Fruit fly (Drosophila melanogaster): ENCODE data around the gene mus302.
A peak's percentile ranks its signal among the peaks of the same experiment; 100 is the strongest.

mus302 gene

DNA sequence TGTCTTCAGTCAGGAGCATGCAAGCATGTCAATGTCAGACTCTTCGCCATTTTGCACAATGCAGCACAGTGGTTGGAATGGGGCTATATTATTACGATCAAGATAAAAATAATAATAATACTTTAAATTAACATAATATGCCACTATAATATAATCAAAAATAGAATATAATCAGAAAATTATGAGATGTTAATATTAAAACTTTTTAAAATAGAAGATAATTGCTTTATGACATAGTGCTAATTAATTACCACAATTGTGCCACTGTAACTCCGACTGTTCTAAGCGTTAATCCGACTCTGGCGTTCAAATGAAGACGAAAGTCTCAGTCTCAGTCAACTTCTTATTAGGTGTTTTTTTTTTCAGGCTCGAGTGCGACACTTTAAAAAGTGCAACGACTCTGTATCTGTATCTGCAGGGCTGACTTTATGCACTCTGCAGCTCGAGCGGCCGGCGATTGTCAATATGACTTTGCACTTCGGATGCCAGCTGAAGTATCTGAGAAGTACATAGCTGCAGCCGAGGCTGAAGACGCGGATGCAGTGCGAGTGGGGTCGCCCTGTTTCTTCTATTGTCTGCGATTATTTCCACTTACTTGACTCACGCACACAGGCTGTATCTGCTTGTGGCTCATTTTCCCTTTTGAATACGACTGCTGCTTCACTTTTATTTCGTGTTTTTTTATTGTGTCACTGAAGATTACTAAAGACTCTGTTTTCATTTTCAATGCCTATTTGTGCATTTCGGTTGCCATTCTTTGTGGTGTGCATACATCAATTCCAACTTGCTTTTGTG lies 17.1 kb downstream of the mus302 start:
- TF ChIP-seq Snoo (tag; optimal IDR thresholded peaks at IDR 0.05) = no peak
- TF ChIP-seq CG8301 (tag; optimal IDR thresholded peaks at IDR 0.05) = peak; percentile 41
- no peak for TF ChIP-seq CG32121 (GFP tag; IDR thresholded peaks at IDR 0.05)
- peak; percentile 72 for TF ChIP-seq EcR (GFP tag; optimal IDR thresholded peaks at IDR 0.05)
- peak; percentile 77 for TF ChIP-seq Pif1B (GFP tag; optimal IDR thresholded peaks at IDR 0.05)
- no peak for TF ChIP-seq CG13204 (GFP tag; optimal IDR thresholded peaks at IDR 0.05)
- TF ChIP-seq CG15710 (tag; optimal IDR thresholded peaks at IDR 0.05) = peak; percentile 79
- peak; percentile 56 for TF ChIP-seq Pif1A (GFP tag; optimal IDR thresholded peaks at IDR 0.05)
- peak; percentile 78 for TF ChIP-seq CG9948 (tag; optimal IDR thresholded peaks at IDR 0.05)
- peak; percentile 78 for TF ChIP-seq CG14655 (GFP tag; optimal IDR thresholded peaks at IDR 0.05)
- peak; percentile 77 for TF ChIP-seq CG34367 (tag; optimal IDR thresholded peaks at IDR 0.05)
- no peak for TF ChIP-seq Ets98B (GFP tag; IDR thresholded peaks at IDR 0.05)
- TF ChIP-seq CG17806 (tag; optimal IDR thresholded peaks at IDR 0.05) = peak; percentile 78
- TF ChIP-seq fd96Ca (GFP tag; IDR thresholded peaks at IDR 0.05) = no peak
- peak; percentile 78 for TF ChIP-seq CG8159 (tag; optimal IDR thresholded peaks at IDR 0.05)

DNA sequence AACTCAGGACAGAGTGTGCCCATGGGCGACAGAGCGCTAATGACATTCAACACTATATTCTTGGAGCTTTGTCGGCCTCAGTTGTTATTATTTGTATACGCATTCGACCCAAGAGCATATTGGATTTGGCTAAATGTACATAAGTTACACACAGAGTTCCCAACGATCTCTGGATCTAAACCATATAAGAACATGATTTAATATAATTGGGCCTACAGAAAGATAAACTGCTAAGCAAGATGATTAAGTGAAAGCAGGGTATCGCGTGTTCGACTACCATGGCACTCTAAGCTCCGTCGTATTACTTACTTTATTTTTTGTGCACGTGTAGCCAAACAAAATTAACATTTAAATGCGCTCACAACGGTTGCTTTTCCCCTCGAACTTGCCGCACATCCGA lies 19.3 kb downstream of the mus302 start:
- TF ChIP-seq Ets98B (GFP tag; IDR thresholded peaks at IDR 0.05) (no peak), CG14655 (GFP tag; optimal IDR thresholded peaks at IDR 0.05) (peak; percentile 23), CG17806 (tag; optimal IDR thresholded peaks at IDR 0.05) (peak; percentile 12), CG9948 (tag; optimal IDR thresholded peaks at IDR 0.05) (peak; percentile 29), CG8301 (tag; optimal IDR thresholded peaks at IDR 0.05) (peak; percentile 35), CG4496 (GFP tag; IDR thresholded peaks at IDR 0.05) (no peak)

- TF ChIP-seq EcR (GFP tag; optimal IDR thresholded peaks at IDR 0.05) (no peak), CG32121 (GFP tag; IDR thresholded peaks at IDR 0.05) (no peak), CG8159 (tag; optimal IDR thresholded peaks at IDR 0.05) (peak; percentile 65), CG17806 (tag; optimal IDR thresholded peaks at IDR 0.05) (peak; percentile 43), Snoo (tag; optimal IDR thresholded peaks at IDR 0.05) (no peak), rn (GFP tag; IDR thresholded peaks at IDR 0.05) (no peak), CG4496 (GFP tag; IDR thresholded peaks at IDR 0.05) (0 out of 3 replicates have a peak, but pooled peaks have one; percentile 24), D1 (tag; optimal IDR thresholded peaks at IDR 0.05) (no peak), CG13204 (GFP tag; optimal IDR thresholded peaks at IDR 0.05) (no peak), fd96Ca (GFP tag; IDR thresholded peaks at IDR 0.05) (no peak), Pif1B (GFP tag; optimal IDR thresholded peaks at IDR 0.05) (no peak), Pif1A (GFP tag; optimal IDR thresholded peaks at IDR 0.05) (no peak), CG9948 (tag; optimal IDR thresholded peaks at IDR 0.05) (peak; percentile 60), CG12605 (GFP tag; IDR thresholded peaks at IDR 0.05) (peak; percentile 28; the same call in 1 of the 2 replicates), Ets98B (GFP tag; IDR thresholded peaks at IDR 0.05) (0 out of 2 replicates have a peak, but pooled peaks have one; percentile 6), CG10348 (GFP tag; IDR thresholded peaks at IDR 0.05) (no peak), CG14655 (GFP tag; optimal IDR thresholded peaks at IDR 0.05) (peak; percentile 62), gl (tag; optimal IDR thresholded peaks at IDR 0.05) (no peak), CG8301 (tag; optimal IDR thresholded peaks at IDR 0.05) (peak; percentile 27), CG34367 (tag; optimal IDR thresholded peaks at IDR 0.05) (peak; percentile 34), CG15710 (tag; optimal IDR thresholded peaks at IDR 0.05) (peak; percentile 54)
Observed at dm6 chr3L:16759483-16759882, 20.1 kb downstream of the mus302 start.

DNA sequence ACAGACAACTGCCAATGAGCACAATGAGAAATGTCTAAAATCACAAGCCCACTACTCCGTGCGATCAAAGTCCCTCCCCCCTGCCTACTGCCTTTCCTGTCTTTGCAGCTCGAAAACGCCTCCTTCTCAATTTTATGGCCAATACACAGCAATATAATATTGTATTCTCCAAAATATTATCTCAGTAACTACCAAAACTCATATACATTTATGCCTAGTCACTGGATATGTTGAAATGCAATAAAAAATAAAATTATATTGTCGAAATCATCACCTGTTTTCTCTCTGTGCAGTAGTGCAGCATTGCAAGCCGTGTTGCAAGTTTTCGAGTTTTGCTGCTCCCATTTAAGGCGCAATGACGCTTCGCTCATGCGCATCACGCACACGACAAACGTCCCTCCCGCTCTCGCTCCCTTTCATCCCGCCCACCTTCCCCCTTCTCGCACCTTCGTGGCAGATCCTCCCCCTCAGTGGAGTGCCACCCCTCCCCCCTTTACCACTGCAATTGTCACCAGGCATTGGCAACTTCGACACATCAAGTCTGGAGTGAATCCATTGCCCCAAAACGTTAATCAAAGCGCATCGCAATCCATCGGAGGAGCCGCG lies 20.9 kb downstream of the mus302 start:
- TF ChIP-seq CG4496 (GFP tag; IDR thresholded peaks at IDR 0.05) = peak; percentile 87
- peak; percentile 89 for TF ChIP-seq Pif1B (GFP tag; optimal IDR thresholded peaks at IDR 0.05)
- peak; percentile 34 for TF ChIP-seq EcR (GFP tag; optimal IDR thresholded peaks at IDR 0.05)
- peak; percentile 82 for TF ChIP-seq gl (tag; optimal IDR thresholded peaks at IDR 0.05)
- TF ChIP-seq CG17806 (tag; optimal IDR thresholded peaks at IDR 0.05) = peak; percentile 87
- peak; percentile 88 for TF ChIP-seq Ets98B (GFP tag; IDR thresholded peaks at IDR 0.05)
- peak; percentile 92 for TF ChIP-seq Pif1A (GFP tag; optimal IDR thresholded peaks at IDR 0.05)
- peak; percentile 71 for TF ChIP-seq rn (GFP tag; IDR thresholded peaks at IDR 0.05)
- peak; percentile 75 for TF ChIP-seq Snoo (tag; optimal IDR thresholded peaks at IDR 0.05)
- TF ChIP-seq CG9948 (tag; optimal IDR thresholded peaks at IDR 0.05) = peak; percentile 80
- TF ChIP-seq CG34367 (tag; optimal IDR thresholded peaks at IDR 0.05) = peak; percentile 79
- peak; percentile 81 for TF ChIP-seq CG13204 (GFP tag; optimal IDR thresholded peaks at IDR 0.05)
- peak; percentile 84 for TF ChIP-seq CG8159 (tag; optimal IDR thresholded peaks at IDR 0.05)
- TF ChIP-seq CG14655 (GFP tag; optimal IDR thresholded peaks at IDR 0.05) = peak; percentile 91
- peak; percentile 87 for TF ChIP-seq fd96Ca (GFP tag; IDR thresholded peaks at IDR 0.05)
- peak; percentile 91 for TF ChIP-seq CG8301 (tag; optimal IDR thresholded peaks at IDR 0.05)
- no peak for TF ChIP-seq CG10348 (GFP tag; IDR thresholded peaks at IDR 0.05)
- TF ChIP-seq CG12605 (GFP tag; IDR thresholded peaks at IDR 0.05) = peak; percentile 84
- peak; percentile 65 for TF ChIP-seq D1 (tag; optimal IDR thresholded peaks at IDR 0.05)
- TF ChIP-seq CG15710 (tag; optimal IDR thresholded peaks at IDR 0.05) = peak; percentile 85
- TF ChIP-seq CG32121 (GFP tag; IDR thresholded peaks at IDR 0.05) = peak; percentile 80

DNA sequence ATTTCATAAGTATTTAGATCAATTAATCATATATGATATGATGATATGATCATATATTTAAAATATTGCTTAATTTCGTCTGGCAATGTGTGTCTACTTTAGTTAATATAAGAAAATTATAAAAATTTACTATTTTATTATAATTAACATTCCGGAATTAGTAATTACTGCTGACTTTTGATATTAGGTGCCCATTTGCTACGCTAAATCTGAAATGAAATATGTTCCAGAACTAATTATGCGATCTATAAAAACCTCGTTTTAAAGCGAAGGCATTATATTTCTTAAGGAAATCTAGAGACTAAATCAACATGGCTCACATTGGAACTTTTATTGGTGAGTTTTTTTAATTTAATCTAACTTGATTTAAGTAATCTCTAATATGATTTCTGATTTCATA lies 24.3 kb downstream of the mus302 start, which contains the start of gene CG42852:
Gene CG42852 (plus strand): TSS at position 301 of the 400 bp plus-strand sequence.
- TF ChIP-seq CG8159 (tag; optimal IDR thresholded peaks at IDR 0.05) (no peak), CG34367 (tag; optimal IDR thresholded peaks at IDR 0.05) (no peak), CG12605 (GFP tag; IDR thresholded peaks at IDR 0.05) (no peak), EcR (GFP tag; optimal IDR thresholded peaks at IDR 0.05) (no peak), fd96Ca (GFP tag; IDR thresholded peaks at IDR 0.05) (no peak), CG32121 (GFP tag; IDR thresholded peaks at IDR 0.05) (no peak), Pif1A (GFP tag; optimal IDR thresholded peaks at IDR 0.05) (no peak), CG10348 (GFP tag; IDR thresholded peaks at IDR 0.05) (no peak), CG13204 (GFP tag; optimal IDR thresholded peaks at IDR 0.05) (no peak), rn (GFP tag; IDR thresholded peaks at IDR 0.05) (no peak), CG17806 (tag; optimal IDR thresholded peaks at IDR 0.05) (no peak), Ets98B (GFP tag; IDR thresholded peaks at IDR 0.05) (no peak), CG9948 (tag; optimal IDR thresholded peaks at IDR 0.05) (no peak), CG4496 (GFP tag; IDR thresholded peaks at IDR 0.05) (no peak), D1 (tag; optimal IDR thresholded peaks at IDR 0.05) (no peak), Snoo (tag; optimal IDR thresholded peaks at IDR 0.05) (no peak), Pif1B (GFP tag; optimal IDR thresholded peaks at IDR 0.05) (no peak), CG8301 (tag; optimal IDR thresholded peaks at IDR 0.05) (no peak), gl (tag; optimal IDR thresholded peaks at IDR 0.05) (no peak)

Measured in whole organism, pupa.